1 fruit fly cellular context compared by ENCODE assay signal in genomic region chr3R:9626880-9627401, dm6.
TF ChIP-seq lines count a peak whose summit lies in the region.

TSS of gene CG9427 (minus strand) at chr3R:9626930.
TSS of gene CG8319 (plus strand) at chr3R:9627321.

TF ChIP-seq in whole organism, embryonic, 481 proteins besides CTCF, POLR2A, EP300 and RAD21 (continued from another document):
- peak; percentile 68 for TF ChIP-seq CG1603 (tag; optimal IDR thresholded peaks at IDR 0.05; lab: Kevin White, UChicago)
- no peak for TF ChIP-seq ase (GFP tag; IDR thresholded peaks at IDR 0.05; lab: Robert Waterston, UW)
- peak; percentile 53 for TF ChIP-seq lab (GFP tag; optimal IDR thresholded peaks at IDR 0.05; lab: Kevin White, UChicago)
- TF ChIP-seq Dad (GFP tag; optimal IDR thresholded peaks at IDR 0.05; lab: Kevin White, UChicago), result peak; percentile 23
- peak; percentile 10 for TF ChIP-seq en (GFP tag; optimal IDR thresholded peaks at IDR 0.05; lab: Kevin White, UChicago)
- peak; percentile 18; the same call in 1 of the 2 replicates for TF ChIP-seq H2.0 (GFP tag; IDR thresholded peaks at IDR 0.05; lab: Robert Waterston, UW)
- no peak for TF ChIP-seq TFAM (GFP tag; optimal IDR thresholded peaks at IDR 0.05; lab: Kevin White, UChicago)
- no peak for TF ChIP-seq D (optimal IDR thresholded peaks at IDR 0.05; lab: Kevin White, UChicago)
- no peak for TF ChIP-seq D (GFP tag; optimal IDR thresholded peaks at IDR 0.05; lab: Kevin White, UChicago)
- peak; percentile 73; the same call in 2 of the 3 replicates for TF ChIP-seq CG6791 (GFP tag; IDR thresholded peaks at IDR 0.05; lab: Robert Waterston, UW; ENCODE audit: partially characterized antibody)
- no peak for TF ChIP-seq yki (optimal IDR thresholded peaks at IDR 0.05; lab: Kevin White, UChicago)
- TF ChIP-seq crp (GFP tag; optimal IDR thresholded peaks at IDR 0.05; lab: Kevin White, UChicago), result no peak
- peak; percentile 67 for TF ChIP-seq ind (GFP tag; optimal IDR thresholded peaks at IDR 0.05; lab: Kevin White, UChicago)
- TF ChIP-seq kni (GFP tag; optimal IDR thresholded peaks at IDR 0.05; lab: Kevin White, UChicago), result peak; percentile 26
- TF ChIP-seq CG11093 (GFP tag; IDR thresholded peaks at IDR 0.05; lab: Robert Waterston, UW), result no peak
- peak; percentile 73 for TF ChIP-seq CG9932 (GFP tag; IDR thresholded peaks at IDR 0.05; lab: Robert Waterston, UW)
- TF ChIP-seq CG13775 (GFP tag; optimal IDR thresholded peaks at IDR 0.05; lab: Kevin White, UChicago), result peak; percentile 73
- TF ChIP-seq ash1 (GFP tag; optimal IDR thresholded peaks at IDR 0.05; lab: Kevin White, UChicago), result no peak
- TF ChIP-seq cato (GFP tag; optimal IDR thresholded peaks at IDR 0.05; lab: Kevin White, UChicago; ENCODE audit: borderline replicate concordance), result no peak
- TF ChIP-seq Atf-2 (GFP tag; optimal IDR thresholded peaks at IDR 0.05; lab: Kevin White, UChicago), result peak; percentile 54
- no peak for TF ChIP-seq toy (GFP tag; IDR thresholded peaks at IDR 0.05; lab: Robert Waterston, UW)
- TF ChIP-seq CG10431 (GFP tag; optimal IDR thresholded peaks at IDR 0.05; lab: Kevin White, UChicago), result no peak
- TF ChIP-seq CG7372 (GFP tag; IDR thresholded peaks at IDR 0.05; lab: Robert Waterston, UW), result peak; percentile 35; the same call in 1 of the 2 replicates
- no peak for TF ChIP-seq nau (GFP tag; optimal IDR thresholded peaks at IDR 0.05; lab: Kevin White, UChicago)
- TF ChIP-seq Neu2 (GFP tag; optimal IDR thresholded peaks at IDR 0.05; lab: Kevin White, UChicago; ENCODE audit: borderline replicate concordance), result no peak
- no peak for TF ChIP-seq Hr39 (optimal IDR thresholded peaks at IDR 0.05; lab: Kevin White, UChicago)
- peak; percentile 60 for TF ChIP-seq CG32532 (GFP tag; IDR thresholded peaks at IDR 0.05; lab: Robert Waterston, UW)
- peak; percentile 87 for TF ChIP-seq lilli (GFP tag; optimal IDR thresholded peaks at IDR 0.05; lab: Kevin White, UChicago)
- TF ChIP-seq CG17385 (GFP tag; optimal IDR thresholded peaks at IDR 0.05; lab: Kevin White, UChicago), result peak; percentile 35
- TF ChIP-seq ac (GFP tag; optimal IDR thresholded peaks at IDR 0.05; lab: Kevin White, UChicago), result no peak
- peak; percentile 63 for TF ChIP-seq Max (GFP tag; optimal IDR thresholded peaks at IDR 0.05; lab: Kevin White, UChicago)
- TF ChIP-seq CG17612 (GFP tag; IDR thresholded peaks at IDR 0.05; lab: Robert Waterston, UW), result no peak
